Worm (Caenorhabditis elegans) whole organism, young adult: ENCODE results near the gene nprt-1.
A peak's percentile ranks its signal among the peaks of the same experiment; 100 is the strongest.
"Not testable (repeated sequence)": the region's sequence is repeated elsewhere in the genome, so short reads cannot be mapped to it uniquely, and the experiment has no call there.

Experiments used
- B0336.3 ChIP-seq: fragments of 200-800 bp; sonication (Bioruptor generic); IDR thresholded peaks from 2 replicates; pipeline ENCODE4 v1.3.6; 2022; ENCODE audit warnings: missing genetic modification characterization, missing compliant biosample characterization
- C06A6.2 ChIP-seq: fragments of 200-800 bp; sonication (Bioruptor generic); conservative IDR thresholded peaks from 2 replicates; pipeline ENCODE4 v1.3.6; 2022; ENCODE audit warnings: missing genetic modification characterization, missing compliant biosample characterization
- D2030.7 ChIP-seq: fragments of 200-800 bp; sonication (Bioruptor generic); IDR thresholded peaks from 2 replicates; pipeline ENCODE4 v1.3.6; 2022; ENCODE audit warnings: missing genetic modification reagents, missing genetic modification characterization, missing compliant biosample characterization
- F33H1.4 ChIP-seq: fragments of 200-800 bp; sonication (Bioruptor generic); IDR thresholded peaks from 2 replicates; pipeline ENCODE4 v1.3.6; 2022; ENCODE audit warnings: missing genetic modification reagents, missing genetic modification characterization, missing compliant biosample characterization
- F37B4.10 ChIP-seq: fragments of 200-800 bp; sonication (Bioruptor generic); IDR thresholded peaks from 2 replicates; pipeline ENCODE4 v1.3.6; 2022; ENCODE audit warnings: missing genetic modification characterization, missing compliant biosample characterization
- F39B2.1 ChIP-seq: fragments of 200-800 bp; sonication (Bioruptor generic); IDR thresholded peaks from 2 replicates; pipeline ENCODE4 v1.3.6; 2022; ENCODE audit warnings: missing genetic modification reagents, missing genetic modification characterization, missing compliant biosample characterization
- F55B11.4 ChIP-seq: sonication (generic microtip); optimal IDR thresholded peaks from 2 replicates; lab custom pipeline; 2016; ENCODE audit warnings: missing compliant biosample characterization, missing genetic modification characterization, borderline replicate concordance; ENCODE audit not compliant: insufficient read depth
- F57C9.4 ChIP-seq: sonication (generic microtip); optimal IDR thresholded peaks from 2 replicates; lab custom pipeline; 2017; ENCODE audit warnings: mild to moderate bottlenecking, missing genetic modification characterization, missing compliant biosample characterization
- Y53G8AR.9 ChIP-seq: fragments of 200-800 bp; sonication (Bioruptor generic); conservative IDR thresholded peaks from 2 replicates; pipeline ENCODE4 v1.3.6; 2022; ENCODE audit warnings: missing genetic modification reagents, missing genetic modification characterization, missing compliant biosample characterization
- ZK185.1 ChIP-seq: sonication (generic microtip); optimal IDR thresholded peaks from 2 replicates; lab custom pipeline; 2016; ENCODE audit warnings: mild to moderate bottlenecking, missing genetic modification characterization, missing compliant biosample characterization; ENCODE audit not compliant: poor library complexity, severe bottlenecking
- akir-1 ChIP-seq: fragments of 200-800 bp; sonication (Bioruptor generic); optimal IDR thresholded peaks from 2 replicates; lab custom pipeline; 2018; ENCODE audit warnings: mild to moderate bottlenecking, missing genetic modification characterization, moderate library complexity, missing compliant biosample characterization
- atf-7 ChIP-seq: sonication (generic microtip); optimal IDR thresholded peaks from 2 replicates; lab custom pipeline; 2017; ENCODE audit warnings: mild to moderate bottlenecking, missing genetic modification characterization, missing compliant biosample characterization
- athp-1 ChIP-seq: sonication (generic microtip); optimal IDR thresholded peaks from 2 replicates; lab custom pipeline; 2017; ENCODE audit warnings: mild to moderate bottlenecking, missing genetic modification characterization, missing compliant biosample characterization
- bed-2 ChIP-seq: fragments of 200-800 bp; sonication (Bioruptor generic); IDR thresholded peaks from 2 replicates; pipeline ENCODE4 v1.3.6; 2022; ENCODE audit warnings: missing genetic modification reagents, missing genetic modification characterization, missing compliant biosample characterization
- cebp-1 ChIP-seq, 2 experiments: fragments of 200-800 bp in 1 of 2; sonication (Bioruptor generic) in 1 of 2; sonication (generic microtip) in 1 of 2; IDR thresholded peaks in 1 of 2; optimal IDR thresholded peaks in 1 of 2; 2 replicates each; pipeline versions ENCODE4 v1.3.6 to Lab custom; 2017 to 2022; ENCODE audit warnings: missing compliant biosample characterization in 2 of 2, missing genetic modification characterization in 2 of 2, mild to moderate bottlenecking in 1 of 2, missing genetic modification reagents in 1 of 2, moderate library complexity in 1 of 2
- cebp-2 ChIP-seq: fragments of 200-800 bp; sonication (Bioruptor generic); IDR thresholded peaks from 2 replicates; pipeline ENCODE4 v1.3.6; 2022; ENCODE audit warnings: missing genetic modification characterization, missing compliant biosample characterization
- ceh-100 ChIP-seq: fragments of 200-800 bp; sonication (Bioruptor generic); IDR thresholded peaks from 2 replicates; pipeline ENCODE4 v1.3.6; 2022; ENCODE audit warnings: missing genetic modification reagents, missing genetic modification characterization, missing compliant biosample characterization
- ceh-58 ChIP-seq: fragments of 200-800 bp; sonication (Bioruptor generic); IDR thresholded peaks from 2 replicates; pipeline ENCODE4 v1.3.6; 2022; ENCODE audit warnings: missing genetic modification characterization, missing compliant biosample characterization
- ceh-91 ChIP-seq: fragments of 200-800 bp; sonication (Bioruptor generic); IDR thresholded peaks from 2 replicates; pipeline ENCODE4 v1.3.6; 2022; ENCODE audit warnings: missing genetic modification reagents, missing genetic modification characterization, missing compliant biosample characterization
- efl-1 ChIP-seq: fragments of 150-350 bp; optimal IDR thresholded peaks from 2 replicates; lab custom pipeline; 2014; ENCODE audit warnings: missing biosample characterization, missing genetic modification reagents, missing genetic modification characterization
- egl-18 ChIP-seq: fragments of 200-800 bp; sonication (Bioruptor generic); IDR thresholded peaks from 2 replicates; pipeline ENCODE4 v1.3.6; 2022; ENCODE audit warnings: missing genetic modification reagents, missing genetic modification characterization, missing compliant biosample characterization
- gei-17 ChIP-seq: fragments of 200-800 bp; sonication (Bioruptor generic); optimal IDR thresholded peaks from 2 replicates; lab custom pipeline; 2018; ENCODE audit warnings: mild to moderate bottlenecking, missing genetic modification characterization, missing compliant biosample characterization
- hmg-1.2 ChIP-seq: fragments of 200-800 bp; sonication (Bioruptor generic); IDR thresholded peaks from 2 replicates; pipeline ENCODE4 v1.3.6; 2022; ENCODE audit warnings: missing genetic modification reagents, missing genetic modification characterization, missing compliant biosample characterization
- hsf-1 ChIP-seq: fragments of 200-800 bp; sonication (Bioruptor generic); IDR thresholded peaks from 2 replicates; pipeline ENCODE4 v1.3.6; 2022; ENCODE audit warnings: missing genetic modification reagents, missing genetic modification characterization, missing compliant biosample characterization
- let-526 ChIP-seq: fragments of 200-800 bp; sonication (Bioruptor generic); IDR thresholded peaks from 2 replicates; pipeline ENCODE4 v1.3.6; 2022; ENCODE audit warnings: missing genetic modification reagents, missing genetic modification characterization, missing compliant biosample characterization
- lin-26 ChIP-seq: fragments of 200-800 bp; sonication (Bioruptor generic); IDR thresholded peaks from 2 replicates; pipeline ENCODE4 v1.3.6; 2022; ENCODE audit warnings: missing genetic modification reagents, missing genetic modification characterization, missing compliant biosample characterization
- lsl-1 ChIP-seq: fragments of 200-800 bp; sonication (Bioruptor generic); optimal IDR thresholded peaks from 2 replicates; lab custom pipeline; 2018; ENCODE audit warnings: mild to moderate bottlenecking, missing genetic modification characterization, moderate library complexity, missing compliant biosample characterization
- madf-3 ChIP-seq: fragments of 200-800 bp; sonication (Bioruptor generic); IDR thresholded peaks from 2 replicates; pipeline ENCODE4 v1.3.6; 2022; ENCODE audit warnings: missing genetic modification reagents, missing genetic modification characterization, missing compliant biosample characterization
- madf-6 ChIP-seq: fragments of 200-800 bp; sonication (Bioruptor generic); IDR thresholded peaks from 2 replicates; pipeline ENCODE4 v1.3.6; 2022; ENCODE audit warnings: missing genetic modification reagents, missing genetic modification characterization, missing compliant biosample characterization
- mcd-1 ChIP-seq: fragments of 200-800 bp; sonication (Bioruptor generic); IDR thresholded peaks from 2 replicates; pipeline ENCODE4 v1.3.6; 2022; ENCODE audit warnings: missing genetic modification reagents, missing genetic modification characterization, missing compliant biosample characterization
- mes-4 ChIP-seq: sonication (generic microtip); optimal IDR thresholded peaks from 2 replicates; lab custom pipeline; 2016; ENCODE audit warnings: missing genotype, missing genetic modification characterization, missing compliant biosample characterization
- mxl-1 ChIP-seq: sonication (generic microtip); optimal IDR thresholded peaks from 2 replicates; lab custom pipeline; 2016; ENCODE audit warnings: missing genetic modification characterization, missing compliant biosample characterization
- nfyb-1 ChIP-seq: fragments of 200-800 bp; sonication (Bioruptor generic); IDR thresholded peaks from 2 replicates; pipeline ENCODE4 v1.3.6; 2022; ENCODE audit warnings: missing genetic modification reagents, missing genetic modification characterization, missing compliant biosample characterization
- rec-8 ChIP-seq, 2 experiments: sonication (generic microtip); optimal IDR thresholded peaks; 2 replicates each; lab custom pipeline; 2016; ENCODE audit warnings: mild to moderate bottlenecking in 2 of 2, missing genetic modification characterization in 2 of 2, missing genetic modification reagents in 2 of 2, missing genotype in 2 of 2, missing biosample characterization in 1 of 2, missing compliant biosample characterization in 1 of 2, moderate library complexity in 1 of 2
- rpc-1 ChIP-seq, 2 experiments: fragments of 150-350 bp in 1 of 2; sonication (generic microtip) in 1 of 2; optimal IDR thresholded peaks; 2 replicates each; lab custom pipeline; 2014 to 2018; ENCODE audit warnings: missing biosample characterization in 1 of 2, missing genetic modification characterization in 1 of 2, missing genetic modification reagents in 1 of 2, missing genotype in 1 of 2
- snpc-1.3 ChIP-seq: sonication (generic microtip); optimal IDR thresholded peaks from 2 replicates; lab custom pipeline; 2017; ENCODE audit warnings: missing genetic modification characterization, mild to moderate bottlenecking, missing compliant biosample characterization, antibody characterized with exemption, moderate library complexity, missing genotype, missing genetic modification reagents; ENCODE audit not compliant: insufficient read depth
- snpc-4 ChIP-seq, 5 experiments: fragments of 150-350 bp in 1 of 5; sonication (generic microtip) in 4 of 5; optimal IDR thresholded peaks; 2 replicates each; lab custom pipeline; 2014 to 2018; ENCODE audit warnings: missing genetic modification characterization in 5 of 5, missing biosample characterization in 3 of 5, antibody characterized with exemption in 2 of 5, mild to moderate bottlenecking in 2 of 5, missing compliant biosample characterization in 2 of 5, missing genotype in 2 of 5, moderate library complexity in 2 of 5, missing genetic modification reagents in 1 of 5
- tbx-9 ChIP-seq: sonication (generic microtip); optimal IDR thresholded peaks from 2 replicates; lab custom pipeline; 2016; ENCODE audit warnings: borderline replicate concordance, missing genetic modification characterization, inconsistent platforms, missing compliant biosample characterization
- tlf-1 ChIP-seq: fragments of 200-800 bp; sonication (Bioruptor generic); optimal IDR thresholded peaks from 2 replicates; lab custom pipeline; 2018; ENCODE audit warnings: mild to moderate bottlenecking, missing genetic modification characterization, missing compliant biosample characterization
- unc-130 ChIP-seq: sonication (generic microtip); optimal IDR thresholded peaks from 2 replicates; lab custom pipeline; 2016; ENCODE audit warnings: missing genetic modification reagents, missing genetic modification characterization, missing compliant biosample characterization
- ztf-18 ChIP-seq: sonication (generic microtip); optimal IDR thresholded peaks from 2 replicates; lab custom pipeline; 2016; ENCODE audit warnings: missing genotype, mild to moderate bottlenecking, missing genetic modification characterization, missing compliant biosample characterization
- ztf-25 ChIP-seq: fragments of 200-800 bp; sonication (Bioruptor generic); IDR thresholded peaks from 2 replicates; pipeline ENCODE4 v1.3.6; 2022; ENCODE audit warnings: missing genetic modification reagents, missing genetic modification characterization, missing compliant biosample characterization
- ztf-3 ChIP-seq: fragments of 200-800 bp; sonication (Bioruptor generic); optimal IDR thresholded peaks from 2 replicates; lab custom pipeline; 2018; ENCODE audit warnings: mild to moderate bottlenecking, missing genetic modification characterization, missing compliant biosample characterization

The nprt-1 gene

DNA sequence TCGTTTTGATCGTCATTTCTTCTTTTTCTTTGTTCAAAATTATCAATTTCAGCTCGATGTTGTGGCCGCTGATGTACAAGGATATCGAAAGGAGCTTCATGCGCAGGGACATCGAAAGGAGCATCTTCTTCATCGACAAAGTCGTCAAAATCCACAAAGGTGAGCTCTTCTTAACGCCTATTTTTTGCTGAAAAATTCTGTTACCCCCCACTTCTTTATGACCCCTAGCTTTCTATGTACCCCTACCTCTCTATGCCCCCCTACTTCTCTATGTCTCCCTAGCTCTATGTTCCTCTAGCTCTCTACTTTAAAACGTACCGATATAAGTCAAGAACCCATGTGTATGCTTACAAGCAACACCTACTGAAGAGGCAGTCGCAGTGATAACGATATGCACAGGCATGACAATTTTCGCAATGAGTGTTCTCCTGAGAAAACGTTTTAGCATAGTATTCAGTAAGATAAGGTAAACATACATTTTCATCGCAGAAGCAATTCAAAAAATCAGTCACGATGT is 7.5 kb upstream of the nprt-1 start, which contains the start of gene Y54G2A.36 (continued):
- TF ChIP-seq rec-8 (tag; optimal IDR thresholded peaks at IDR 0.05; lab: Kevin White, UChicago) (no peak), F55B11.4 (tag; lab: Kevin White, UChicago) (no peak), lin-26 (0 out of 2 replicates have a peak, but pooled peaks have one; percentile 13), snpc-1.3 (tag; lab: Kevin White, UChicago) (no peak), mxl-1 (tag; lab: Kevin White, UChicago) (no peak), let-526 (GFP tag; lab: Robert Waterston, UW) (no peak), tbx-9 (tag; lab: Kevin White, UChicago) (no peak), nfyb-1 (GFP tag; lab: Robert Waterston, UW) (no peak), F39B2.1 (no peak), ceh-58 (GFP tag; lab: Robert Waterston, UW) (no peak), ZK185.1 (tag; lab: Kevin White, UChicago) (no peak), Y53G8AR.9 (GFP tag; lab: Robert Waterston, UW) (peak; percentile 18; the same call in 1 of the 2 replicates), gei-17 (no peak), C06A6.2 (no peak), madf-3 (GFP tag; lab: Robert Waterston, UW) (0 out of 2 replicates have a peak, but pooled peaks have one; percentile 55), mes-4 (tag; lab: Kevin White, UChicago) (no peak), cebp-2 (GFP tag; lab: Robert Waterston, UW) (no peak), athp-1 (tag; lab: Kevin White, UChicago) (no peak), rpc-1 (optimal IDR thresholded peaks at IDR 0.05; lab: Kevin White, UChicago) (no peak), rpc-1 (tag; optimal IDR thresholded peaks at IDR 0.05; lab: Kevin White, UChicago) (no peak), ztf-3 (no peak), F57C9.4 (tag; lab: Kevin White, UChicago) (no peak), mcd-1 (GFP tag; lab: Robert Waterston, UW) (no peak), ztf-25 (GFP tag; lab: Robert Waterston, UW) (0 out of 2 replicates have a peak, but pooled peaks have one; percentile 35), akir-1 (GFP tag; lab: Kevin White, UChicago) (no peak), F37B4.10 (GFP tag; lab: Robert Waterston, UW) (no peak)

DNA sequence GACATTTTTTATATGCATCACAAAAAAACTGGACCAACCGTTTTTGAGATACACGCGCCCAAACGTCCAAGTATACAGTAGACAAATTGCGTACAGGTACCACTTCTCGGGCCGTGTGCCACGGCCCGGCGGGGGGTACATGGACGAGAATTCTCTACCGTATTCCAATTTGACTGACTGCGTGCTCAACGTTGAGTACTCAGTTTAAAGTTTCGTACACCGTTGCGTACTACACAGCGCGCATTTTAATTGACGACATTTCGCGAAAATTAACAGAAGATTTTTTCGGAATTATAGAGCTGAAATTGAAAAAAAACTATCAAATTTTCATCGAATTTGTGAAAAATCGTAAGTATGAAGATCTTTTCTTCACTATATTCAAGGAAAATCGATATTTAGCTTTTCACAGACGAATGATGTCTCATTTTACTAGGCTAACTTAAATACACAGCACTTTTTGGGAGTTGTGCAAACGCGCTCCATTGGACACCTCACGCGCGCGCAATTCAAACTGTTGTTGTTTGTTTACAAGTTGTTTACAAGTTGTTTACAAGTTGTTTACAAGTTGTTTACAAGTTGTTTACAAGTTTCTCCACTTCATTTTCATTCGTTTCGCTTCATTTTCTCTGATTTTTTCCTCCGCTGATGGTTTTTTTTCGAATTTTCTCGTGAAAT is 5.9 kb upstream of the nprt-1 start:
- TF ChIP-seq ceh-100 (GFP tag; lab: Robert Waterston, UW) = peak; percentile 48; the same call in 1 of the 2 replicates
- TF ChIP-seq mcd-1 (GFP tag; lab: Robert Waterston, UW) = peak; percentile 93
- peak; percentile 45; the same call in 1 of the 2 replicates for TF ChIP-seq D2030.7 (GFP tag; lab: Robert Waterston, UW)
- peak; percentile 81; the same call in 1 of the 2 replicates for TF ChIP-seq madf-3 (GFP tag; lab: Robert Waterston, UW)
- TF ChIP-seq ztf-18 (tag; lab: Kevin White, UChicago) = peak; percentile 25
- peak; percentile 62; the same call in 1 of the 2 replicates for TF ChIP-seq ceh-91 (GFP tag; lab: Robert Waterston, UW)
- peak; percentile 53 for TF ChIP-seq madf-6 (GFP tag; lab: Robert Waterston, UW)
- TF ChIP-seq unc-130 = peak; percentile 33
- TF ChIP-seq snpc-4 (GFP tag; optimal IDR thresholded peaks at IDR 0.05; lab: Kevin White, UChicago) = not testable (repeated sequence)
- peak in 1 of 4 experiments; percentile 12 for TF ChIP-seq snpc-4 (tag; optimal IDR thresholded peaks at IDR 0.05; lab: Kevin White, UChicago)
- peak; percentile 20 for TF ChIP-seq tlf-1
- peak; percentile 71 for TF ChIP-seq F33H1.4 (GFP tag; lab: Robert Waterston, UW)
- peak; percentile 10 for TF ChIP-seq atf-7 (tag; lab: Kevin White, UChicago)
- peak; percentile 44; the same call in 1 of the 2 replicates for TF ChIP-seq egl-18
- TF ChIP-seq B0336.3 (GFP tag; lab: Robert Waterston, UW) = 0 out of 2 replicates have a peak, but pooled peaks have one; percentile 15
- peak; percentile 81 for TF ChIP-seq nfyb-1 (GFP tag; lab: Robert Waterston, UW)
- TF ChIP-seq efl-1 (GFP tag; lab: Kevin White, UChicago) = peak; percentile 33
- TF ChIP-seq lsl-1 (GFP tag; lab: Kevin White, UChicago) = peak; percentile 44
- peak; percentile 44; the same call in 1 of the 2 replicates for TF ChIP-seq hsf-1
- TF ChIP-seq hmg-1.2 = peak; percentile 94
- peak; percentile 49 for TF ChIP-seq cebp-1 (GFP tag; IDR thresholded peaks at IDR 0.05; lab: Robert Waterston, UW)
- TF ChIP-seq cebp-1 (tag; optimal IDR thresholded peaks at IDR 0.05; lab: Kevin White, UChicago) = peak; percentile 55
- TF ChIP-seq bed-2 (GFP tag; lab: Robert Waterston, UW) = peak; percentile 79
